Worm (Caenorhabditis elegans) whole organism, L4 larva: ENCODE results near the gene nhr-19.

Experiments used
- D1046.2 ChIP-seq: fragments of 200-800 bp; sonication (Bioruptor generic); IDR thresholded peaks from 2 replicates; pipeline ENCODE4 v1.3.6; 2022; ENCODE audit warnings: missing genetic modification characterization, missing compliant biosample characterization
- F10B5.3 ChIP-seq: sonication (generic microtip); optimal IDR thresholded peaks from 2 replicates; lab custom pipeline; 2016; ENCODE audit warnings: mild to moderate bottlenecking, missing genetic modification characterization, missing compliant biosample characterization
- F37D6.2 ChIP-seq: sonication (generic microtip); optimal IDR thresholded peaks from 2 replicates; lab custom pipeline; 2016; ENCODE audit warnings: mild to moderate bottlenecking, missing genetic modification characterization, missing compliant biosample characterization
- F44E2.7 ChIP-seq: fragments of 200-800 bp; sonication (Bioruptor generic); IDR thresholded peaks from 2 replicates; pipeline ENCODE4 v2.1.2; 2022; ENCODE audit warnings: missing genetic modification characterization, missing compliant biosample characterization
- F49E8.2 ChIP-seq: sonication (generic microtip); optimal IDR thresholded peaks from 2 replicates; lab custom pipeline; 2016; ENCODE audit warnings: missing compliant biosample characterization, mild to moderate bottlenecking, missing genetic modification characterization, borderline replicate concordance
- R02D3.7 ChIP-seq: fragments of 150-350 bp; sonication (generic microtip); optimal IDR thresholded peaks from 3 replicates; lab custom pipeline; 2014; ENCODE audit warnings: missing biosample characterization, missing genetic modification characterization
- T26A8.4 ChIP-seq: fragments of 200-800 bp; sonication (Bioruptor generic); IDR thresholded peaks from 2 replicates; pipeline ENCODE4 v1.3.6; 2022; ENCODE audit warnings: missing genetic modification characterization, missing compliant biosample characterization
- Y105C5A.15 ChIP-seq: fragments of 200-800 bp; sonication (Bioruptor generic); IDR thresholded peaks from 2 replicates; pipeline ENCODE4 v1.3.6; 2022; ENCODE audit warnings: missing genetic modification characterization, missing compliant biosample characterization
- Y5F2A.4 ChIP-seq: fragments of 200-800 bp; sonication (Bioruptor generic); optimal IDR thresholded peaks from 2 replicates; lab custom pipeline; 2018; ENCODE audit warnings: mild to moderate bottlenecking, missing genetic modification characterization, missing compliant biosample characterization
- ZK337.2 ChIP-seq: fragments of 200-800 bp; sonication (Bioruptor generic); IDR thresholded peaks from 2 replicates; pipeline ENCODE4 v1.3.6; 2022; ENCODE audit warnings: missing genetic modification reagents, missing genetic modification characterization, missing compliant biosample characterization
- aly-2 ChIP-seq: sonication (generic microtip); optimal IDR thresholded peaks from 2 replicates; lab custom pipeline; 2018; ENCODE audit warnings: missing biosample characterization, missing genetic modification characterization
- ceh-20 ChIP-seq: fragments of 200-800 bp; sonication (Bioruptor generic); IDR thresholded peaks from 2 replicates; pipeline ENCODE4 v1.3.6; 2022; ENCODE audit warnings: missing genetic modification reagents, missing genetic modification characterization, missing compliant biosample characterization
- ceh-28 ChIP-seq: fragments of 150-350 bp; optimal IDR thresholded peaks from 2 replicates; lab custom pipeline; 2014; ENCODE audit warnings: missing biosample characterization, missing genetic modification reagents, missing genetic modification characterization
- ceh-62 ChIP-seq: sonication (generic microtip); optimal IDR thresholded peaks from 2 replicates; lab custom pipeline; 2017; ENCODE audit warnings: missing biosample characterization, missing genetic modification characterization
- ceh-82 ChIP-seq: sonication (generic microtip); optimal IDR thresholded peaks from 2 replicates; lab custom pipeline; 2017; ENCODE audit warnings: missing biosample characterization, missing genetic modification characterization
- ces-1 ChIP-seq: fragments of 150-350 bp; sonication (generic microtip); optimal IDR thresholded peaks from 4 replicates; lab custom pipeline; 2014; ENCODE audit warnings: missing biosample characterization, missing genetic modification reagents, missing genetic modification characterization
- ctbp-1 ChIP-seq: fragments of 200-800 bp; sonication (Bioruptor generic); IDR thresholded peaks from 2 replicates; pipeline ENCODE4 v1.3.6; 2022; ENCODE audit warnings: missing genetic modification reagents, missing genetic modification characterization, missing compliant biosample characterization
- daf-12 ChIP-seq: fragments of 150-350 bp; optimal IDR thresholded peaks from 2 replicates; lab custom pipeline; 2014; ENCODE audit warnings: missing biosample characterization, missing genetic modification reagents, missing genetic modification characterization
- daf-16 ChIP-seq, 3 experiments: sonication (generic microtip); optimal IDR thresholded peaks; 2 replicates each; lab custom pipeline; 2016 to 2017; ENCODE audit warnings: missing genetic modification characterization in 3 of 3, missing genetic modification reagents in 3 of 3, mild to moderate bottlenecking in 2 of 3, missing compliant biosample characterization in 2 of 3, missing biosample characterization in 1 of 3, moderate library complexity in 1 of 3
- daf-8 ChIP-seq: fragments of 200-800 bp; sonication (Bioruptor generic); IDR thresholded peaks from 2 replicates; pipeline ENCODE4 v1.3.6; 2022; ENCODE audit warnings: missing genetic modification characterization, missing compliant biosample characterization
- dmd-6 ChIP-seq: fragments of 200-800 bp; sonication (Bioruptor generic); IDR thresholded peaks from 2 replicates; pipeline ENCODE4 v1.3.6; 2022; ENCODE audit warnings: missing genetic modification reagents, missing genetic modification characterization, missing compliant biosample characterization
- dmd-9 ChIP-seq: fragments of 200-800 bp; sonication (Bioruptor generic); IDR thresholded peaks from 2 replicates; pipeline ENCODE4 v1.3.6; 2022; ENCODE audit warnings: missing genetic modification reagents, missing genetic modification characterization, missing compliant biosample characterization
- duxl-1 ChIP-seq: sonication (generic microtip); optimal IDR thresholded peaks from 2 replicates; lab custom pipeline; 2016; ENCODE audit warnings: mild to moderate bottlenecking, missing genetic modification characterization, moderate library complexity, missing compliant biosample characterization; ENCODE audit not compliant: poor library complexity
- egl-43 ChIP-seq: fragments of 200-800 bp; sonication (Bioruptor generic); IDR thresholded peaks from 2 replicates; pipeline ENCODE4 v1.3.6; 2022; ENCODE audit warnings: missing genetic modification reagents, missing genetic modification characterization, missing compliant biosample characterization
- fkh-10 ChIP-seq: fragments of 150-350 bp; optimal IDR thresholded peaks from 2 replicates; lab custom pipeline; 2014; ENCODE audit warnings: missing biosample characterization, missing genetic modification reagents, missing genetic modification characterization
- hif-1 ChIP-seq, 2 experiments: sonication (generic microtip); optimal IDR thresholded peaks; 2 replicates each; lab custom pipeline; 2016 to 2017; ENCODE audit warnings: missing compliant biosample characterization in 2 of 2, missing genetic modification characterization in 2 of 2, missing genetic modification reagents in 2 of 2, missing genotype in 2 of 2, mild to moderate bottlenecking in 1 of 2
- hlh-30 ChIP-seq: sonication (generic microtip); optimal IDR thresholded peaks from 2 replicates; lab custom pipeline; 2017; ENCODE audit warnings: antibody characterized with exemption, mild to moderate bottlenecking, missing genetic modification characterization, missing compliant biosample characterization; ENCODE audit not compliant: insufficient read depth
- lim-7 ChIP-seq: fragments of 200-800 bp; sonication (Bioruptor generic); IDR thresholded peaks from 2 replicates; pipeline ENCODE4 v1.3.6; 2022; ENCODE audit warnings: missing genetic modification characterization, missing compliant biosample characterization
- lin-13 ChIP-seq: fragments of 150-350 bp; optimal IDR thresholded peaks from 2 replicates; lab custom pipeline; 2014; ENCODE audit warnings: missing biosample characterization, missing genetic modification reagents, missing genetic modification characterization
- madf-5 ChIP-seq, 2 experiments: fragments of 200-800 bp; sonication (Bioruptor generic); IDR thresholded peaks; 2 replicates each; pipeline ENCODE4 v1.3.6; 2022; ENCODE audit warnings: missing compliant biosample characterization in 2 of 2, missing genetic modification characterization in 2 of 2
- mep-1 ChIP-seq: fragments of 150-350 bp; sonication (generic microtip); optimal IDR thresholded peaks from 3 replicates; lab custom pipeline; 2014; ENCODE audit warnings: missing biosample characterization, missing genetic modification characterization
- mes-2 ChIP-seq: sonication (generic microtip); optimal IDR thresholded peaks from 2 replicates; lab custom pipeline; 2016; ENCODE audit warnings: missing genotype, mild to moderate bottlenecking, missing genetic modification characterization, missing compliant biosample characterization; ENCODE audit not compliant: poor library complexity, severe bottlenecking
- mxl-2 ChIP-seq: fragments of 200-800 bp; sonication (Bioruptor generic); conservative IDR thresholded peaks from 2 replicates; pipeline ENCODE4 v1.3.6; 2022; ENCODE audit warnings: missing genetic modification reagents, missing genetic modification characterization, missing compliant biosample characterization
- nhr-11 ChIP-seq: fragments of 150-350 bp; optimal IDR thresholded peaks from 2 replicates; lab custom pipeline; 2014; ENCODE audit warnings: missing biosample characterization, missing genetic modification characterization
- nhr-41 ChIP-seq: fragments of 200-800 bp; sonication (Bioruptor generic); IDR thresholded peaks from 2 replicates; pipeline ENCODE4 v1.3.6; 2022; ENCODE audit warnings: missing genetic modification reagents, missing genetic modification characterization, missing compliant biosample characterization
- nhr-42 ChIP-seq: fragments of 200-800 bp; sonication (Bioruptor generic); IDR thresholded peaks from 2 replicates; pipeline ENCODE4 v1.3.6; 2022; ENCODE audit warnings: missing genetic modification characterization, missing compliant biosample characterization
- nhr-48 ChIP-seq: sonication (generic microtip); optimal IDR thresholded peaks from 2 replicates; lab custom pipeline; 2016; ENCODE audit warnings: mild to moderate bottlenecking, missing genetic modification characterization, missing compliant biosample characterization
- nhr-77 ChIP-seq: fragments of 150-350 bp; optimal IDR thresholded peaks from 2 replicates; lab custom pipeline; 2014; ENCODE audit warnings: missing biosample characterization, missing genetic modification characterization
- php-3 ChIP-seq: fragments of 200-800 bp; sonication (Bioruptor generic); IDR thresholded peaks from 2 replicates; pipeline ENCODE4 v1.3.6; 2022; ENCODE audit warnings: missing genetic modification reagents, missing genetic modification characterization, missing compliant biosample characterization
- saeg-2 ChIP-seq: fragments of 200-800 bp; sonication (Bioruptor generic); IDR thresholded peaks from 2 replicates; pipeline ENCODE4 v1.3.6; 2022; ENCODE audit warnings: missing genetic modification reagents, missing genetic modification characterization, missing compliant biosample characterization
- sdz-12 ChIP-seq: fragments of 200-800 bp; sonication (Bioruptor generic); optimal IDR thresholded peaks from 2 replicates; lab custom pipeline; 2018; ENCODE audit warnings: mild to moderate bottlenecking, missing genetic modification characterization, missing compliant biosample characterization
- set-16 ChIP-seq: fragments of 200-800 bp; sonication (Bioruptor generic); IDR thresholded peaks from 2 replicates; pipeline ENCODE4 v1.3.6; 2022; ENCODE audit warnings: missing genetic modification reagents, missing genetic modification characterization, missing compliant biosample characterization
- snpc-1.2 ChIP-seq: fragments of 200-800 bp; sonication (Bioruptor generic); IDR thresholded peaks from 2 replicates; pipeline ENCODE4 v1.3.6; 2022; ENCODE audit warnings: missing genetic modification reagents, missing genetic modification characterization, missing compliant biosample characterization
- spr-1 ChIP-seq: sonication (generic microtip); optimal IDR thresholded peaks from 2 replicates; lab custom pipeline; 2016; ENCODE audit warnings: mild to moderate bottlenecking, missing genetic modification characterization, missing compliant biosample characterization
- spr-3 ChIP-seq: fragments of 200-800 bp; sonication (Bioruptor generic); optimal IDR thresholded peaks from 2 replicates; lab custom pipeline; 2018; ENCODE audit warnings: mild to moderate bottlenecking, missing genetic modification characterization, missing compliant biosample characterization
- unc-130 ChIP-seq: sonication (generic microtip); optimal IDR thresholded peaks from 2 replicates; lab custom pipeline; 2016; ENCODE audit warnings: missing genetic modification reagents, missing genetic modification characterization, missing compliant biosample characterization
- unc-62 ChIP-seq, 3 experiments: fragments of 150-350 bp in 1 of 3; sonication (generic microtip); optimal IDR thresholded peaks in 2 of 3; peaks in 1 of 3; 1 replicate in 1 of 3; 2 replicates in 2 of 3; lab custom pipeline; 2014 to 2017; ENCODE audit warnings: missing biosample characterization in 3 of 3, missing genetic modification characterization in 3 of 3, missing genetic modification reagents in 3 of 3, missing genotype in 1 of 3
- zfp-2 ChIP-seq: sonication (generic microtip); optimal IDR thresholded peaks from 2 replicates; lab custom pipeline; 2016; ENCODE audit warnings: mild to moderate bottlenecking, missing genetic modification characterization, missing compliant biosample characterization

Gene nhr-19

DNA sequence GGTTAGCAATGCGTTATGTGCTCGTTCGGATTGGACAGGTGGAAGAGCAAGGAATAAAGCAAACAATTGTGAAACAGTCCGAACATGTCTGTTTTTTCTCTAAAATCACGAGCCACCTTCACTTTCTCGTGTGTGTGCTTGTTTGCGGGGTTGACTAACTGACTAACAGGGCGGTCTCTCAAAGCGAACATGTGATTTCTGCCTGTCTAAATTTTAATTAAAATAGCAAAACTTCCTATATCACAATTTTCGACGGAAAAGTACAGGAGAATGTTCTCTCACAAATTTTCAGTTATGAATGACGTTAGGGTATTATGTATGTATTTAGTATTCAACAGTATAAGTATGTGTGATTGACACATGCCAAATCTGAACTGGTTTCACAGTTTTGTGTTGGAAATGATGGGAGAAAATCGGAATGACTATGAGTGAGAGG, 16.6 kb upstream of the nhr-19 start (continued):
- peak in 1 of 2 experiments; percentile 12 for TF ChIP-seq hif-1 (tag; optimal IDR thresholded peaks at IDR 0.05; lab: Kevin White, UChicago)
- no peak for TF ChIP-seq zfp-2 (tag; lab: Kevin White, UChicago)
- TF ChIP-seq ZK337.2 (GFP tag; lab: Robert Waterston, UW), result no peak
- peak; percentile 39 for TF ChIP-seq mep-1 (tag; lab: Kevin White, UChicago)
- TF ChIP-seq php-3 (GFP tag; lab: Robert Waterston, UW), result no peak
- no peak for TF ChIP-seq unc-130 (GFP tag; lab: Kevin White, UChicago)
- no peak for TF ChIP-seq F37D6.2 (tag; lab: Kevin White, UChicago)
- no peak for TF ChIP-seq aly-2
- TF ChIP-seq ces-1, result no peak
- TF ChIP-seq daf-16 (GFP tag; optimal IDR thresholded peaks at IDR 0.05; lab: Kevin White, UChicago), result peak in 1 of 2 experiments; percentile 34
- peak; percentile 29 for TF ChIP-seq daf-16 (tag; optimal IDR thresholded peaks at IDR 0.05; lab: Kevin White, UChicago)
- no peak for TF ChIP-seq ctbp-1 (GFP tag; lab: Robert Waterston, UW)
- no peak for TF ChIP-seq fkh-10 (GFP tag; lab: Kevin White, UChicago)
- TF ChIP-seq F10B5.3, result no peak

DNA sequence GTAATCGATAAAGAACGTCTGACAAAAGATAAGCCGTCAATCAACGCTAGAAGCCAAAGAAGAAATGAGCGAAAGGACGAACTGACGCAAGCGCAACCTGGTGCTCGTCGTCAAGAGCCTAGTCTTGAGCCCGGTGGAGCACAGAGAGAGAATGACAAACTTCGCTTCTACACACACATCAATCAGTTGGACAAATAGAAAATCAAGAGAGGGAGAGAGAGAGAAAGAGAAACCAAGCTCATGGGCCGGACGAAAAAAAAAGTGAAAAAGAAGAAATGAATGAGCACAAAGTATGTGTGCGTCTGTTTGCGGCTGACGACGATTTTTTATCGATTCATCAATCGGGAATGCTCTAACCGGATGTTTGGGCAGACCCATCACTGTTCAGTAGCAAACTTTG, 15.8 kb upstream of the nhr-19 start:
- TF ChIP-seq dmd-9 (GFP tag; lab: Robert Waterston, UW), result no peak
- TF ChIP-seq zfp-2 (tag; lab: Kevin White, UChicago), result no peak
- TF ChIP-seq nhr-41 (GFP tag; lab: Robert Waterston, UW), result no peak
- TF ChIP-seq mes-2 (tag; lab: Kevin White, UChicago), result no peak
- TF ChIP-seq ZK337.2 (GFP tag; lab: Robert Waterston, UW), result no peak
- TF ChIP-seq ceh-62 (tag; lab: Kevin White, UChicago), result no peak
- TF ChIP-seq dmd-6 (GFP tag; lab: Robert Waterston, UW), result peak; percentile 16; the same call in 1 of the 2 replicates
- TF ChIP-seq R02D3.7, result no peak
- TF ChIP-seq Y105C5A.15 (GFP tag; lab: Robert Waterston, UW), result no peak
- TF ChIP-seq unc-62 (GFP tag; optimal IDR thresholded peaks at IDR 0.05 in 1 of 2; lab: Kevin White, UChicago), result peak in 1 of 2 experiments; percentile 71
- no peak for TF ChIP-seq unc-62 (tag; optimal IDR thresholded peaks at IDR 0.05; lab: Kevin White, UChicago)
- peak; percentile 67 for TF ChIP-seq nhr-11
- no peak for TF ChIP-seq nhr-77 (tag; lab: Kevin White, UChicago)
- no peak for TF ChIP-seq lim-7 (GFP tag; lab: Robert Waterston, UW)
- no peak for TF ChIP-seq saeg-2 (GFP tag; lab: Robert Waterston, UW)
- no peak for TF ChIP-seq lin-13 (GFP tag; lab: Kevin White, UChicago)
- no peak; the same call in 1 of the 2 replicates for TF ChIP-seq ceh-20 (GFP tag; lab: Robert Waterston, UW)
- TF ChIP-seq Y5F2A.4 (GFP tag; lab: Kevin White, UChicago), result no peak
- no peak for TF ChIP-seq hif-1 (tag; optimal IDR thresholded peaks at IDR 0.05; lab: Kevin White, UChicago)
- no peak for TF ChIP-seq aly-2
- no peak for TF ChIP-seq F49E8.2 (tag; lab: Kevin White, UChicago)
- no peak for TF ChIP-seq T26A8.4 (GFP tag; lab: Robert Waterston, UW)
- TF ChIP-seq sdz-12 (GFP tag; lab: Kevin White, UChicago), result no peak
- no peak for TF ChIP-seq duxl-1 (tag; lab: Kevin White, UChicago)
- no peak for TF ChIP-seq F44E2.7
- TF ChIP-seq fkh-10 (GFP tag; lab: Kevin White, UChicago), result no peak
- TF ChIP-seq spr-1 (tag; lab: Kevin White, UChicago), result no peak
- peak; percentile 57; the same call in 1 of the 2 replicates for TF ChIP-seq egl-43 (GFP tag; lab: Robert Waterston, UW)
- no peak for TF ChIP-seq nhr-48 (tag; lab: Kevin White, UChicago)
- TF ChIP-seq daf-8 (GFP tag; lab: Robert Waterston, UW), result no peak
- TF ChIP-seq ceh-82 (tag; lab: Kevin White, UChicago), result no peak
- TF ChIP-seq snpc-1.2, result no peak
- TF ChIP-seq ceh-28 (tag; lab: Kevin White, UChicago), result no peak
- TF ChIP-seq nhr-42 (GFP tag; lab: Robert Waterston, UW), result no peak
- TF ChIP-seq php-3 (GFP tag; lab: Robert Waterston, UW), result no peak
- no peak for TF ChIP-seq spr-3 (GFP tag; lab: Kevin White, UChicago)
- no peak for TF ChIP-seq madf-5 (GFP tag; IDR thresholded peaks at IDR 0.05; lab: Robert Waterston, UW)
- no peak for TF ChIP-seq daf-12
- TF ChIP-seq hlh-30 (tag; lab: Kevin White, UChicago), result peak; percentile 19
- no peak for TF ChIP-seq D1046.2 (GFP tag; lab: Robert Waterston, UW)
- TF ChIP-seq mxl-2 (GFP tag; lab: Robert Waterston, UW), result no peak
- peak; percentile 27; the same call in 1 of the 2 replicates for TF ChIP-seq set-16
